Worm (Caenorhabditis elegans) whole organism, mixed stage, embryonic: Measurements from ENCODE around the gene epic-3.

Source experiments
- M03D4.4 ChIP-seq: sonication (generic microtip); optimal IDR thresholded peaks from 2 replicates; lab custom pipeline; 2017; ENCODE audit warnings: mild to moderate bottlenecking, missing genetic modification characterization, missing compliant biosample characterization
- ceh-43 ChIP-seq: fragments of 200-800 bp; sonication (Bioruptor generic); optimal IDR thresholded peaks from 2 replicates; lab custom pipeline; 2018; ENCODE audit warnings: mild to moderate bottlenecking, missing genetic modification characterization, moderate library complexity, missing compliant biosample characterization
- elt-1 ChIP-seq: sonication (generic microtip); optimal IDR thresholded peaks from 2 replicates; lab custom pipeline; 2017; ENCODE audit warnings: missing genetic modification characterization, mild to moderate bottlenecking, missing compliant biosample characterization, antibody characterized with exemption, moderate library complexity, borderline replicate concordance; ENCODE audit not compliant: insufficient read depth
- elt-3 ChIP-seq: fragments of 150-350 bp; optimal IDR thresholded peaks from 2 replicates; lab custom pipeline; 2014; ENCODE audit warnings: missing biosample characterization, missing genetic modification characterization
- lsy-2 ChIP-seq: fragments of 150-350 bp; optimal IDR thresholded peaks from 2 replicates; lab custom pipeline; 2014; ENCODE audit warnings: missing biosample characterization, missing genetic modification characterization
- nhr-12 ChIP-seq: fragments of 150-350 bp; optimal IDR thresholded peaks from 2 replicates; lab custom pipeline; 2014; ENCODE audit warnings: missing biosample characterization, missing genetic modification characterization
- nhr-237 ChIP-seq: fragments of 150-350 bp; optimal IDR thresholded peaks from 2 replicates; lab custom pipeline; 2014; ENCODE audit warnings: missing biosample characterization, missing genetic modification characterization
- pha-4 ChIP-seq: fragments of 150-350 bp; optimal IDR thresholded peaks from 2 replicates; lab custom pipeline; 2018; ENCODE audit warnings: missing biosample characterization, missing genetic modification reagents, missing genetic modification characterization
- unc-39 ChIP-seq: fragments of 150-350 bp; optimal IDR thresholded peaks from 2 replicates; lab custom pipeline; 2014; ENCODE audit warnings: missing biosample characterization, missing genetic modification characterization
- zip-8 ChIP-seq: fragments of 150-350 bp; optimal IDR thresholded peaks from 2 replicates; lab custom pipeline; 2014; ENCODE audit warnings: missing biosample characterization, missing genetic modification characterization
- ztf-11 ChIP-seq: fragments of 150-350 bp; optimal IDR thresholded peaks from 2 replicates; lab custom pipeline; 2014; ENCODE audit warnings: missing biosample characterization, missing genetic modification characterization

DNA sequence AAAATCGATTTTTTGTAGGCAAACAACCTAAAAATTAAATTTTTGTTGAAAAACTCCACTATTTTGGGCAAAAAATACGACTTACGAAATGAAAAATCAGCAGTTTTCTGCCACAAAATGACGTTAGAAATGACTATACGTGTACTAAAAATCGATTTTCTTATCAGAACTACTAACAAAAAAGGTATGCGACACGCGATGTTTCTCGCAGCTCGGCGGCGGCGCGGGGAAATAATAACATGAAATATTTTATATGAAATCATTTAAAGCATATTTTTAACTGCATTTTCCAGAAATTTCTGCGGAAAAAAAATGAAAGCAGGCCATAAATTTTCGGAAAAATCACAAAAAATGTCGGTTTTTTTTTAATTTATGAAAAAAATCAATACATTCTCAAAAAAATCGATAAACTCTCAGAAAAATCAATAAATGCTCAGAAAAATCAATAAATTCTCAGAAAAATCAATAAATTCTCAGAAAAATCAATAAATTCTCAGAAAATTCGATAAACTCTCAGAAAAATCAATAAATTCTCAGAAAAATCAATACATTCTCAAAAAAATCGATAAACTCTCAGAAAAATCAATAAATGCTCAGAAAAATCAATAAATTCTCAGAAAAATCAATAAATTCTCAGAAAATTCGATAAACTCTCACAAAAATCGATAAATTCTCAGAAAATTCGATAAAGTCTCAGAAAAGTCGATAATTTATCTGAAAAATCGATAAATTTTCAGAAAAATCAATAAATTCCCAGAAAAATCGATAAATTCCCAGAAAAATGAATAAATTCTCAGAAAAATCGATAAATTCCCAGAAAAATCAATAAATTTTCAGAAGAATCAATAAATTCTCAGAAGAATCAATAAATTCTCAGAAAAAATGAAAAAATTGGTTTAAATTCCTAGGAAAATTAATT, 16.2 kb upstream of the epic-3 start, which contains the start of gene ptpn-22:
- TF ChIP-seq ztf-11 (tag; lab: Kevin White, UChicago) (no peak), elt-3 (tag; lab: Kevin White, UChicago) (no peak), M03D4.4 (tag; lab: Kevin White, UChicago) (no peak), unc-39 (tag; lab: Kevin White, UChicago) (no peak), ceh-43 (GFP tag; lab: Kevin White, UChicago) (no peak), zip-8 (no peak), pha-4 (tag; lab: Kevin White, UChicago) (no peak), nhr-237 (tag; lab: Kevin White, UChicago) (no peak), lsy-2 (tag; lab: Kevin White, UChicago) (no peak), nhr-12 (tag; lab: Kevin White, UChicago) (no peak), elt-1 (tag; lab: Kevin White, UChicago) (no peak)
